Fruit fly (Drosophila melanogaster) whole organism, embryonic: ENCODE data around the gene nmo.

Source experiments
- Adf1 ChIP-seq: fragments of 200-800 bp; sonication (Bioruptor generic); IDR thresholded peaks from 2 replicates; pipeline ENCODE4 v1.3.6; 2022; ENCODE audit warnings: missing biosample characterization, missing genetic modification characterization
- CG10209 ChIP-seq: fragments of 200-800 bp; sonication (Bioruptor generic); optimal IDR thresholded peaks from 3 replicates; lab custom pipeline; 2017; ENCODE audit warnings: missing biosample characterization, mild to moderate bottlenecking, missing genetic modification characterization, missing genetic modification reagents
- CG10366 ChIP-seq: fragments of 200-800 bp; sonication (Bioruptor generic); IDR thresholded peaks from 2 replicates; pipeline ENCODE4 v1.3.6; 2022; ENCODE audit warnings: missing biosample characterization, missing genetic modification characterization
- CG11560 ChIP-seq: fragments of 200-800 bp; sonication (Bioruptor generic); IDR thresholded peaks from 3 replicates; pipeline ENCODE4 v1.3.6; 2022; ENCODE audit warnings: missing biosample characterization, missing genetic modification characterization
- CG12769 ChIP-seq: fragments of 200-800 bp; sonication (Bioruptor generic); optimal IDR thresholded peaks from 2 replicates; lab custom pipeline; 2019; ENCODE audit warnings: missing biosample characterization, mild to moderate bottlenecking, missing genetic modification characterization, moderate library complexity
- CG14965 ChIP-seq: fragments of 200-800 bp; sonication (Bioruptor generic); optimal IDR thresholded peaks from 2 replicates; lab custom pipeline; 2016; ENCODE audit warnings: missing biosample characterization, missing genetic modification characterization, borderline replicate concordance
- CG15073 ChIP-seq: fragments of 200-800 bp; sonication (Bioruptor generic); optimal IDR thresholded peaks from 2 replicates; lab custom pipeline; 2016; ENCODE audit warnings: missing biosample characterization, missing genetic modification characterization
- CG16815 ChIP-seq: fragments of 200-800 bp; sonication (Bioruptor generic); optimal IDR thresholded peaks from 3 replicates; lab custom pipeline; 2017; ENCODE audit warnings: missing biosample characterization, mild to moderate bottlenecking, missing genetic modification characterization
- CG17328 ChIP-seq: fragments of 200-800 bp; sonication (Bioruptor generic); IDR thresholded peaks from 2 replicates; pipeline ENCODE4 v1.3.6; 2022; ENCODE audit warnings: missing biosample characterization, missing genetic modification characterization
- CG17385 ChIP-seq: fragments of 200-800 bp; sonication (Bioruptor generic); optimal IDR thresholded peaks from 3 replicates; lab custom pipeline; 2018; ENCODE audit warnings: missing biosample characterization, mild to moderate bottlenecking, missing genetic modification characterization
- CG17829 ChIP-seq: fragments of 200-800 bp; optimal IDR thresholded peaks from 2 replicates; lab custom pipeline; 2019; ENCODE audit warnings: missing biosample characterization, mild to moderate bottlenecking, missing genetic modification characterization, moderate library complexity
- CG32532 ChIP-seq: fragments of 200-800 bp; sonication (Bioruptor generic); IDR thresholded peaks from 2 replicates; pipeline ENCODE4 v1.3.6; 2022; ENCODE audit warnings: missing biosample characterization, missing genetic modification characterization
- CG4360 ChIP-seq: fragments of 200-800 bp; sonication (Bioruptor generic); IDR thresholded peaks from 2 replicates; pipeline ENCODE4 v1.3.6; 2022; ENCODE audit warnings: missing biosample characterization, missing genetic modification characterization
- CG6272 ChIP-seq: fragments of 200-800 bp; sonication (Bioruptor generic); IDR thresholded peaks from 2 replicates; pipeline ENCODE4 v1.3.6; 2022; ENCODE audit warnings: missing biosample characterization, missing genetic modification characterization
- CG6813 ChIP-seq: fragments of 200-800 bp; sonication (Bioruptor generic); optimal IDR thresholded peaks from 2 replicates; lab custom pipeline; 2017; ENCODE audit warnings: missing biosample characterization, missing genetic modification characterization, mild to moderate bottlenecking, moderate library complexity, missing genetic modification reagents
- CG7987 ChIP-seq: fragments of 200-800 bp; sonication (Bioruptor generic); optimal IDR thresholded peaks from 2 replicates; lab custom pipeline; 2018; ENCODE audit warnings: missing biosample characterization, mild to moderate bottlenecking, missing genetic modification characterization, moderate library complexity
- CHES-1-like ChIP-seq: fragments of 200-800 bp; sonication (Bioruptor generic); optimal IDR thresholded peaks from 2 replicates; lab custom pipeline; 2016; ENCODE audit warnings: missing biosample characterization, missing genetic modification characterization
- Dll ChIP-seq: fragments of 200-800 bp; sonication (Bioruptor generic); IDR thresholded peaks from 4 replicates; pipeline ENCODE4 v1.3.6; 2022; ENCODE audit warnings: missing biosample characterization, missing genetic modification characterization; ENCODE audit not compliant: partially characterized antibody
- Drgx ChIP-seq: fragments of 200-800 bp; sonication (Bioruptor generic); IDR thresholded peaks from 2 replicates; pipeline ENCODE4 v1.3.6; 2022; ENCODE audit warnings: missing biosample characterization, missing genetic modification characterization
- NC2α ChIP-seq: fragments of 200-800 bp; sonication (Bioruptor generic); optimal IDR thresholded peaks from 2 replicates; lab custom pipeline; 2016; ENCODE audit warnings: missing biosample characterization, missing genetic modification characterization
- Six4 ChIP-seq: fragments of 200-800 bp; sonication (Bioruptor generic); optimal IDR thresholded peaks from 2 replicates; lab custom pipeline; 2016; ENCODE audit warnings: missing biosample characterization, missing genetic modification characterization
- ac ChIP-seq: fragments of 200-800 bp; sonication (Bioruptor generic); optimal IDR thresholded peaks from 3 replicates; lab custom pipeline; 2017; ENCODE audit warnings: missing biosample characterization, mild to moderate bottlenecking, missing genetic modification characterization
- aop ChIP-seq: fragments of 200-800 bp; sonication (Bioruptor generic); IDR thresholded peaks from 2 replicates; pipeline ENCODE4 v1.3.6; 2022; ENCODE audit warnings: missing biosample characterization, missing genetic modification characterization
- ap ChIP-seq: fragments of 200-800 bp; sonication (Bioruptor generic); IDR thresholded peaks from 2 replicates; pipeline ENCODE4 v1.3.6; 2022; ENCODE audit warnings: missing biosample characterization, missing genetic modification characterization
- ash1 ChIP-seq: fragments of 200-800 bp; sonication (Bioruptor generic); optimal IDR thresholded peaks from 2 replicates; lab custom pipeline; 2018; ENCODE audit warnings: missing biosample characterization, mild to moderate bottlenecking, missing genetic modification characterization
- az2 ChIP-seq: fragments of 200-800 bp; sonication (Bioruptor generic); optimal IDR thresholded peaks from 3 replicates; lab custom pipeline; 2016; ENCODE audit warnings: missing biosample characterization, missing genetic modification characterization
- btn ChIP-seq: fragments of 200-800 bp; sonication (Bioruptor generic); optimal IDR thresholded peaks from 2 replicates; lab custom pipeline; 2016; ENCODE audit warnings: missing biosample characterization, missing genetic modification characterization
- dysf ChIP-seq: fragments of 200-800 bp; sonication (Bioruptor generic); IDR thresholded peaks from 3 replicates; pipeline ENCODE4 v1.3.6; 2022; ENCODE audit warnings: missing biosample characterization, missing genetic modification characterization
- esg ChIP-seq: fragments of 200-800 bp; sonication (Bioruptor generic); conservative IDR thresholded peaks from 2 replicates; pipeline ENCODE4 v1.3.6; 2022; ENCODE audit warnings: missing biosample characterization, missing genetic modification characterization
- grau ChIP-seq: fragments of 200-800 bp; optimal IDR thresholded peaks from 3 replicates; lab custom pipeline; 2019; ENCODE audit warnings: missing biosample characterization, mild to moderate bottlenecking, missing genetic modification characterization, moderate library complexity
- gsb-n ChIP-seq: fragments of 200-800 bp; sonication (Bioruptor generic); optimal IDR thresholded peaks from 3 replicates; lab custom pipeline; 2018; ENCODE audit warnings: missing biosample characterization, mild to moderate bottlenecking, missing genetic modification characterization
- h ChIP-seq: fragments of >200 bp; optimal IDR thresholded peaks from 2 replicates; lab custom pipeline; 2017
- hth ChIP-seq: fragments of >200 bp; optimal IDR thresholded peaks from 2 replicates; lab custom pipeline; 2017; ENCODE audit warnings: inconsistent platforms
- insv ChIP-seq, 2 experiments: fragments of 200-800 bp; sonication (Bioruptor generic); optimal IDR thresholded peaks; 3 replicates each; lab custom pipeline; 2016 to 2018; ENCODE audit warnings: missing biosample characterization in 2 of 2, missing genetic modification characterization in 2 of 2
- lbe ChIP-seq: fragments of 200-800 bp; sonication (Bioruptor generic); optimal IDR thresholded peaks from 2 replicates; lab custom pipeline; 2016; ENCODE audit warnings: missing biosample characterization, mild to moderate bottlenecking, missing genetic modification characterization
- lov ChIP-seq, 2 experiments: fragments of 200-800 bp in 1 of 2; fragments of >200 bp in 1 of 2; sonication (Bioruptor generic) in 1 of 2; IDR thresholded peaks in 1 of 2; optimal IDR thresholded peaks in 1 of 2; 2 replicates in 1 of 2; 3 replicates in 1 of 2; pipeline versions ENCODE4 v1.3.6 to Lab custom; 2017 to 2022; ENCODE audit warnings: missing biosample characterization in 1 of 2, missing genetic modification characterization in 1 of 2
- mirr ChIP-seq: fragments of 200-800 bp; sonication (Bioruptor generic); optimal IDR thresholded peaks from 3 replicates; lab custom pipeline; 2018; ENCODE audit warnings: missing biosample characterization, mild to moderate bottlenecking, missing genetic modification characterization
- nom ChIP-seq: fragments of 200-800 bp; sonication (Bioruptor generic); optimal IDR thresholded peaks from 2 replicates; lab custom pipeline; 2017; ENCODE audit warnings: missing biosample characterization, missing genetic modification characterization, mild to moderate bottlenecking, moderate library complexity, missing genetic modification reagents
- p53 ChIP-seq: fragments of 200-800 bp; sonication (Bioruptor generic); optimal IDR thresholded peaks from 2 replicates; lab custom pipeline; 2016; ENCODE audit warnings: missing biosample characterization, missing genetic modification characterization
- sc ChIP-seq, 3 experiments: fragments of >200 bp in 2 of 3; fragments of 200-800 bp in 1 of 3; sonication (Bioruptor generic) in 1 of 3; optimal IDR thresholded peaks; 2 replicates in 2 of 3; 3 replicates in 1 of 3; lab custom pipeline; 2017; ENCODE audit warnings: mild to moderate bottlenecking in 1 of 3, missing biosample characterization in 1 of 3, missing genetic modification characterization in 1 of 3, missing genetic modification reagents in 1 of 3
- scrt ChIP-seq: fragments of 200-800 bp; sonication (Bioruptor generic); optimal IDR thresholded peaks from 2 replicates; lab custom pipeline; 2018; ENCODE audit warnings: missing biosample characterization, mild to moderate bottlenecking, missing genetic modification characterization, moderate library complexity
- slbo ChIP-seq: fragments of 200-800 bp; sonication (Bioruptor generic); IDR thresholded peaks from 2 replicates; pipeline ENCODE4 v1.3.6; 2022; ENCODE audit warnings: missing biosample characterization, missing genetic modification characterization
- slou ChIP-seq: fragments of 200-800 bp; sonication (Bioruptor generic); optimal IDR thresholded peaks from 3 replicates; lab custom pipeline; 2016; ENCODE audit warnings: missing biosample characterization, missing genetic modification characterization
- slp2 ChIP-seq: fragments of 200-800 bp; sonication (Bioruptor generic); optimal IDR thresholded peaks from 2 replicates; lab custom pipeline; 2016; ENCODE audit warnings: missing biosample characterization, missing genetic modification characterization
- ssp ChIP-seq: fragments of 200-800 bp; sonication (Bioruptor generic); IDR thresholded peaks from 2 replicates; pipeline ENCODE4 v1.3.6; 2022; ENCODE audit warnings: missing biosample characterization, missing genetic modification characterization
- tin ChIP-seq: fragments of 200-800 bp; sonication (Bioruptor generic); optimal IDR thresholded peaks from 3 replicates; lab custom pipeline; 2016; ENCODE audit warnings: missing biosample characterization, missing genetic modification characterization
- vfl ChIP-seq: fragments of 200-800 bp; sonication (Bioruptor generic); optimal IDR thresholded peaks from 2 replicates; lab custom pipeline; 2016; ENCODE audit warnings: missing biosample characterization, missing genetic modification characterization
- wek ChIP-seq: fragments of 200-800 bp; sonication (Bioruptor generic); optimal IDR thresholded peaks from 3 replicates; lab custom pipeline; 2018; ENCODE audit warnings: missing biosample characterization, mild to moderate bottlenecking, missing genetic modification characterization, moderate library complexity
- zen2 ChIP-seq: fragments of 200-800 bp; sonication (Bioruptor generic); IDR thresholded peaks from 3 replicates; pipeline ENCODE4 v1.3.6; 2022; ENCODE audit warnings: missing biosample characterization, missing genetic modification characterization; ENCODE audit not compliant: partially characterized antibody

Gene nmo

DNA sequence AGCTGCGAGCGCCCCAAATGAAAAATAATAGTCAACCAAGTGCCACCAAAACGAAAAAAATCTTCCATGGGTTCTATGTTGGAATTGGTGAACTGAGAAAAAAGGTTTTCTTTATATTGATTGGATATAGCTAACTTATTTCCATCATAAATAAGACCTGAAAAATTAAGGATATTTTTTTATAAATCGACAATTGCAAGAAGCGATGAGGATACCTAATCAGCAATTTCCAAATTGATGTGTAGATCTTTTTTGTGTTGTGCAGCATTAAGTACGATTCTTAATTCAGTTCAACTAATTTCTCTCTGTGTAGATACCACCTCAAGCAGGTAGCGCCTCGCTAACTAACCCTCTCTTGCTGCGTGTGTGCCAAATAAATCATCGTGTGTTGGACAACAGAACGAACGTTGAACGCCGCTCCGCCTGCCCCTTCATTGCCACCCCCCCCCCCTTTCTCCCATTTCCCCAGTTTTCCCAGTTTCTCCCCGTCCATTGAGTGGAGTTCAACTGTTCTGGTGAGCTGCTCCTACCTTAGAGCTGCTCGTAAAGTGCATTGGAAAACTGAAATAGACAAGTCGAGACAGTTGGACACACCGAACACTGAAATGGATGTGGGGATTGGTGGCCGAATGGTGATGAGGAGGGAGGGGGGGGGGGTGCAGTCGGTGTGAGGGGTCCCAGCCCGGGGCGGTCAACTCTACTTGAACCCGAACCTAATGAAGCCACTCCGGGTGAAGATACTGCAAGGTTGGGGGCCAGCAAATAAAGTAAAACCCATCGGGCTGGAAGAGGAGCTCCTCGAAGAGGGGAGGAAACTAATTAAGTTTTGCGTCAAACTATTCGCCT, 10.2 kb downstream of the nmo start (continued):
- no peak for TF ChIP-seq CG11560 (tag; lab: Robert Waterston, UW)
- no peak for TF ChIP-seq insv (GFP tag; optimal IDR thresholded peaks at IDR 0.05; lab: Kevin White, UChicago)
- peak; percentile 72 for TF ChIP-seq CG10209 (GFP tag; lab: Kevin White, UChicago)
- no peak; the same call in 1 of the 2 replicates for TF ChIP-seq CG6272 (GFP tag; lab: Robert Waterston, UW)
- TF ChIP-seq CG16815 = peak; percentile 69
- TF ChIP-seq CG10366 = no peak
- TF ChIP-seq ssp (GFP tag; lab: Robert Waterston, UW) = peak; percentile 31; the same call in 1 of the 2 replicates
- no peak for TF ChIP-seq CG32532 (GFP tag; lab: Robert Waterston, UW)
- TF ChIP-seq Dll (GFP tag; lab: Robert Waterston, UW) = no peak
- TF ChIP-seq CG15073 = peak; percentile 22
- TF ChIP-seq Six4 (GFP tag; lab: Kevin White, UChicago) = peak; percentile 65
- peak; percentile 77 for TF ChIP-seq gsb-n (tag; lab: Kevin White, UChicago)
- TF ChIP-seq CG12769 (tag; lab: Kevin White, UChicago) = no peak
- peak; percentile 84 for TF ChIP-seq CG17829 (tag; lab: Kevin White, UChicago)
- TF ChIP-seq lov (optimal IDR thresholded peaks at IDR 0.05; lab: Kevin White, UChicago) = no peak
- TF ChIP-seq lov (GFP tag; IDR thresholded peaks at IDR 0.05; lab: Robert Waterston, UW) = peak; percentile 70; the same call in 2 of the 3 replicates
- TF ChIP-seq CG14965 = no peak
- peak; percentile 38 for TF ChIP-seq scrt (GFP tag; lab: Kevin White, UChicago)
- no peak for TF ChIP-seq ash1
- TF ChIP-seq az2 (GFP tag; lab: Kevin White, UChicago) = peak; percentile 68
- peak; percentile 57 for TF ChIP-seq esg (GFP tag; lab: Robert Waterston, UW)
- TF ChIP-seq CG17385 (GFP tag; lab: Kevin White, UChicago) = peak; percentile 68
- TF ChIP-seq vfl (GFP tag; lab: Kevin White, UChicago) = no peak
- no peak for TF ChIP-seq mirr
- TF ChIP-seq CG7987 (GFP tag; lab: Kevin White, UChicago) = no peak
- 0 out of 2 replicates have a peak, but pooled peaks have one; percentile 16 for TF ChIP-seq ap (GFP tag; lab: Robert Waterston, UW)
- peak; percentile 54 for TF ChIP-seq CG4360
- peak; percentile 21 for TF ChIP-seq NC2α
- peak; percentile 63 for TF ChIP-seq tin
- TF ChIP-seq CG17328 = peak; percentile 35
- TF ChIP-seq hth (lab: Kevin White, UChicago) = no peak
- TF ChIP-seq sc (optimal IDR thresholded peaks at IDR 0.05; lab: Kevin White, UChicago) = no peak
- TF ChIP-seq sc (GFP tag; optimal IDR thresholded peaks at IDR 0.05; lab: Kevin White, UChicago) = peak; percentile 75
- no peak for TF ChIP-seq zen2 (GFP tag; lab: Robert Waterston, UW)
- TF ChIP-seq p53 (GFP tag; lab: Kevin White, UChicago) = no peak
- peak; percentile 60 for TF ChIP-seq CG6813 (GFP tag; lab: Kevin White, UChicago)
- TF ChIP-seq h (lab: Kevin White, UChicago) = no peak
- TF ChIP-seq nom (GFP tag; lab: Kevin White, UChicago) = no peak
- TF ChIP-seq lbe (GFP tag; lab: Kevin White, UChicago) = peak; percentile 14
- TF ChIP-seq slbo (GFP tag; lab: Robert Waterston, UW) = 0 out of 2 replicates have a peak, but pooled peaks have one; percentile 43
- TF ChIP-seq btn = no peak
- 0 out of 2 replicates have a peak, but pooled peaks have one; percentile 24 for TF ChIP-seq Drgx (GFP tag; lab: Robert Waterston, UW)
- TF ChIP-seq dysf (GFP tag; lab: Robert Waterston, UW) = no peak
- TF ChIP-seq Adf1 (GFP tag; lab: Robert Waterston, UW) = no peak
- no peak for TF ChIP-seq slp2 (GFP tag; lab: Kevin White, UChicago)
- no peak for TF ChIP-seq CHES-1-like (GFP tag; lab: Kevin White, UChicago)
- no peak for TF ChIP-seq wek
- no peak for TF ChIP-seq aop
- no peak for TF ChIP-seq slou
- TF ChIP-seq grau (tag; lab: Kevin White, UChicago) = peak; percentile 68
- peak; percentile 53 for TF ChIP-seq ac (GFP tag; lab: Kevin White, UChicago)
